Worm (Caenorhabditis elegans) whole organism, young adult: ENCODE data around the gene Y39H10B.3.

Experiments
- ceh-40 ChIP-seq: fragments of 200-800 bp; sonication (Bioruptor generic); IDR thresholded peaks from 2 replicates; pipeline ENCODE4 v1.3.6; 2022; ENCODE audit warnings: missing genetic modification characterization, missing compliant biosample characterization
- chd-7 ChIP-seq: sonication (generic microtip); optimal IDR thresholded peaks from 2 replicates; lab custom pipeline; 2016; ENCODE audit warnings: mild to moderate bottlenecking, missing genetic modification characterization, moderate library complexity, missing compliant biosample characterization
- dpl-1 ChIP-seq: fragments of 150-350 bp; optimal IDR thresholded peaks from 2 replicates; lab custom pipeline; 2014; ENCODE audit warnings: missing biosample characterization, missing genetic modification reagents, missing genetic modification characterization
- nhr-179 ChIP-seq: sonication (generic microtip); optimal IDR thresholded peaks from 2 replicates; lab custom pipeline; 2016; ENCODE audit warnings: mild to moderate bottlenecking, missing genetic modification characterization, missing compliant biosample characterization

DNA sequence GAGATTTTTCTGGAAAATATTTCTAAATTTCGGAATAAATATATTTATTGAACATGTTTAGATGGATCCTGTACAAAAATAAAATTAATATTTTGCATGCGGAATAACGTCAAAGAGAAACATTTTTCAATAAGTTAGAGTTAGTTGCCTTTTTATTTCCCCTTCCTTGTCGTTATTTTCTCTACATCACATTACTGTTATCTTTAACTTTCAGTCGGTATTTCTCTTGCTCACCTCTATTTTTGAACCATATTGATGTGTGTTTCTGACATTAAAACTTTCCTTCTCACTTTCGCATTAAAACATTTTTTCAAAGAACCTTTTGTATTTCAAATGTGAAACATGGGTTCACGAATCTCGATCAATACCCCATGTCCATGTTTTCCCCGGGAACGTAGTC lies at the start of gene Y39H10B.3:
- no peak for TF ChIP-seq dpl-1 (GFP tag; lab: Kevin White, UChicago)
- no peak for TF ChIP-seq ceh-40 (GFP tag; lab: Robert Waterston, UW)
- no peak for TF ChIP-seq nhr-179
- TF ChIP-seq chd-7 (tag; lab: Kevin White, UChicago) = no peak
